Worm (Caenorhabditis elegans): ENCODE measurements around the gene R03G8.6.
A peak's percentile ranks its signal among the peaks of the same experiment; 100 is the strongest.
"Not testable (repeated sequence)": the region's sequence is repeated elsewhere in the genome, so short reads cannot be mapped to it uniquely, and the experiment has no call there.

Gene R03G8.6

ce11 chrX:13055560-13055959 is 44.8 kb downstream of the R03G8.6 start, which contains the start of gene K03A11.6:
Gene K03A11.6 (plus strand): TSS chrX:13055860.
- TF ChIP-seq aly-2 (tag; optimal IDR thresholded peaks at IDR 0.05) (no peak), elt-3 (tag; optimal IDR thresholded peaks at IDR 0.05) (no peak), nhr-11 (tag; optimal IDR thresholded peaks at IDR 0.05) (no peak), C34F6.9 (tag; optimal IDR thresholded peaks at IDR 0.05) (no peak), mab-5 (tag; optimal IDR thresholded peaks at IDR 0.05) (no peak), snpc-4 (tag; optimal IDR thresholded peaks at IDR 0.05) (no peak), F13H6.1 (tag; optimal IDR thresholded peaks at IDR 0.05) (no peak), peb-1 (tag; optimal IDR thresholded peaks at IDR 0.05) (no peak)

ce11 chrX:13051405-13051804 is 48.9 kb downstream of the R03G8.6 start, which contains the start of gene K03A11.1:
Gene K03A11.1 (plus strand): TSS chrX:13051705.
- TF ChIP-seq nhr-237 (tag; optimal IDR thresholded peaks at IDR 0.05): no peak

- TF ChIP-seq nhr-23 (tag; optimal IDR thresholded peaks at IDR 0.05): no peak
- no peak for TF ChIP-seq ZK546.5 (tag; optimal IDR thresholded peaks at IDR 0.05)
- no peak for TF ChIP-seq Y55F3AM.14 (GFP tag; optimal IDR thresholded peaks at IDR 0.05)
- no peak for TF ChIP-seq alr-1 (tag; optimal IDR thresholded peaks at IDR 0.05)
- TF ChIP-seq unc-39 (tag; optimal IDR thresholded peaks at IDR 0.05): no peak
- no peak for TF ChIP-seq zag-1 (tag; optimal IDR thresholded peaks at IDR 0.05)
- no peak for TF ChIP-seq elt-1 (tag; optimal IDR thresholded peaks at IDR 0.05)
- TF ChIP-seq unc-62 (GFP tag; optimal IDR thresholded peaks at IDR 0.05): no peak
- TF ChIP-seq mab-5 (tag; optimal IDR thresholded peaks at IDR 0.05): no peak
- TF ChIP-seq egl-27 (tag; optimal IDR thresholded peaks at IDR 0.05): no peak
- no peak for TF ChIP-seq aly-2 (tag; optimal IDR thresholded peaks at IDR 0.05)
- TF ChIP-seq blmp-1 (tag; optimal IDR thresholded peaks at IDR 0.05; ENCODE audit: insufficient read depth): no peak
- TF ChIP-seq ceh-82 (tag; optimal IDR thresholded peaks at IDR 0.05): no peak
- no peak for TF ChIP-seq unc-55 (GFP tag; optimal IDR thresholded peaks at IDR 0.05)
- TF ChIP-seq nhr-6 (tag; optimal IDR thresholded peaks at IDR 0.05): no peak
Observed at ce11 chrX:13048258-13048657, 52.1 kb downstream of the R03G8.6 start, which contains the start of gene C53C7.3. Gene C53C7.3 (plus strand): TSS chrX:13048558.

ce11 chrX:13046324-13046723 is 54.0 kb downstream of the R03G8.6 start:
- TF ChIP-seq lsy-2 (tag; optimal IDR thresholded peaks at IDR 0.05) (peak; percentile 69 to 81), nhr-6 (tag; optimal IDR thresholded peaks at IDR 0.05) (peak; percentile 55), skn-1 (tag; optimal IDR thresholded peaks at IDR 0.05) (peak; percentile 42), F13H6.1 (tag; optimal IDR thresholded peaks at IDR 0.05) (peak; percentile 84), Y55F3AM.14 (GFP tag; optimal IDR thresholded peaks at IDR 0.05) (peak; percentile 66), sma-3 (GFP tag; optimal IDR thresholded peaks at IDR 0.05) (peak; percentile 86), ztf-4 (tag; optimal IDR thresholded peaks at IDR 0.05) (peak; percentile 71), C34F6.9 (tag; optimal IDR thresholded peaks at IDR 0.05) (peak; percentile 80), unc-55 (GFP tag; optimal IDR thresholded peaks at IDR 0.05) (peak; percentile 93), sem-4 (tag; optimal IDR thresholded peaks at IDR 0.05) (peak; percentile 69), egl-27 (tag; optimal IDR thresholded peaks at IDR 0.05) (peak; percentile 81), ceh-16 (tag; optimal IDR thresholded peaks at IDR 0.05) (peak; percentile 39), sma-9 (GFP tag; optimal IDR thresholded peaks at IDR 0.05) (peak; percentile 91), gmeb-1 (tag; optimal IDR thresholded peaks at IDR 0.05) (peak; percentile 77), nhr-21 (tag; optimal IDR thresholded peaks at IDR 0.05) (peak; percentile 86), nhr-129 (tag; optimal IDR thresholded peaks at IDR 0.05) (peak; percentile 92), mbf-1 (tag; optimal IDR thresholded peaks at IDR 0.05) (peak; percentile 38), crh-2 (tag; optimal IDR thresholded peaks at IDR 0.05) (peak; percentile 84), nhr-11 (tag; optimal IDR thresholded peaks at IDR 0.05) (peak; percentile 67), blmp-1 (tag; optimal IDR thresholded peaks at IDR 0.05; ENCODE audit: insufficient read depth) (peak; percentile 23), lin-39 (tag; optimal IDR thresholded peaks at IDR 0.05) (peak; percentile 8), fos-1 (tag; optimal IDR thresholded peaks at IDR 0.05) (peak; percentile 84), zag-1 (tag; optimal IDR thresholded peaks at IDR 0.05) (peak; percentile 76), nhr-10 (tag; optimal IDR thresholded peaks at IDR 0.05) (peak; percentile 40), ztf-11 (tag; optimal IDR thresholded peaks at IDR 0.05) (peak; percentile 43), lin-11 (tag; optimal IDR thresholded peaks at IDR 0.05) (peak; percentile 85), mdl-1 (tag; optimal IDR thresholded peaks at IDR 0.05) (peak in 1 of 2 experiments; percentile 26), mab-5 (tag; optimal IDR thresholded peaks at IDR 0.05) (peak; percentile 48), lin-13 (GFP tag; optimal IDR thresholded peaks at IDR 0.05) (peak; percentile 90), nhr-77 (tag; optimal IDR thresholded peaks at IDR 0.05) (peak; percentile 37)
- TF ChIP-seq sma-9 (tag; optimal IDR thresholded peaks at IDR 0.05): not testable (repeated sequence)

Measured in whole organism, L2 larva.